Worm (Caenorhabditis elegans) whole organism, early embryonic: ENCODE measurements around the gene dpyd-1.

Experiments used
- B0310.2 ChIP-seq: sonication (generic microtip); optimal IDR thresholded peaks from 2 replicates; lab custom pipeline; 2016; ENCODE audit warnings: mild to moderate bottlenecking, missing genetic modification characterization, missing compliant biosample characterization
- F13C5.2 ChIP-seq: sonication (generic microtip); optimal IDR thresholded peaks from 2 replicates; lab custom pipeline; 2017; ENCODE audit warnings: mild to moderate bottlenecking, missing genetic modification characterization, inconsistent platforms, missing compliant biosample characterization
- aly-1 ChIP-seq: sonication (generic microtip); optimal IDR thresholded peaks from 2 replicates; lab custom pipeline; 2016; ENCODE audit warnings: missing genetic modification characterization, missing compliant biosample characterization
- ama-1 ChIP-seq: fragments of 150-350 bp; optimal IDR thresholded peaks from 2 replicates; lab custom pipeline; 2014
- ceh-13 ChIP-seq: fragments of 200-800 bp; sonication (Bioruptor generic); optimal IDR thresholded peaks from 2 replicates; lab custom pipeline; 2018; ENCODE audit warnings: mild to moderate bottlenecking, missing genetic modification characterization, missing compliant biosample characterization
- ceh-36 ChIP-seq: sonication (generic microtip); optimal IDR thresholded peaks from 2 replicates; lab custom pipeline; 2016; ENCODE audit warnings: missing genetic modification characterization, inconsistent platforms, missing compliant biosample characterization
- ets-7 ChIP-seq: sonication (generic microtip); optimal IDR thresholded peaks from 2 replicates; lab custom pipeline; 2016; ENCODE audit warnings: missing genotype, missing genetic modification characterization, missing compliant biosample characterization
- flt-1 ChIP-seq: fragments of 200-800 bp; sonication (Bioruptor generic); IDR thresholded peaks from 2 replicates; pipeline ENCODE4 v1.3.6; 2022; ENCODE audit warnings: missing genetic modification characterization, missing compliant biosample characterization
- hmbx-1 ChIP-seq: sonication (generic microtip); optimal IDR thresholded peaks from 2 replicates; lab custom pipeline; 2016; ENCODE audit warnings: mild to moderate bottlenecking, missing genetic modification characterization, missing compliant biosample characterization
- hmg-4 ChIP-seq: fragments of 200-800 bp; sonication (Bioruptor generic); optimal IDR thresholded peaks from 2 replicates; lab custom pipeline; 2018; ENCODE audit warnings: mild to moderate bottlenecking, missing genetic modification characterization, missing compliant biosample characterization
- hnd-1 ChIP-seq: sonication (generic microtip); optimal IDR thresholded peaks from 2 replicates; lab custom pipeline; 2016; ENCODE audit warnings: missing genetic modification characterization, missing compliant biosample characterization
- pes-1 ChIP-seq: fragments of 200-800 bp; sonication (Bioruptor generic); IDR thresholded peaks from 2 replicates; pipeline ENCODE4 v1.3.6; 2022; ENCODE audit warnings: missing genetic modification reagents, missing genetic modification characterization, missing compliant biosample characterization
- scrt-1 ChIP-seq: fragments of 200-800 bp; sonication (Bioruptor generic); IDR thresholded peaks from 2 replicates; pipeline ENCODE4 v1.3.6; 2022; ENCODE audit warnings: missing genetic modification characterization, missing compliant biosample characterization
- sea-1 ChIP-seq: fragments of 200-800 bp; sonication (Bioruptor generic); conservative IDR thresholded peaks from 2 replicates; pipeline ENCODE4 v1.3.6; 2022; ENCODE audit warnings: missing genetic modification characterization, missing compliant biosample characterization
- tbx-11 ChIP-seq: fragments of 200-800 bp; sonication (Bioruptor generic); IDR thresholded peaks from 2 replicates; pipeline ENCODE4 v1.3.6; 2022; ENCODE audit warnings: missing genetic modification characterization, missing compliant biosample characterization
- tbx-37 ChIP-seq: fragments of 200-800 bp; sonication (Bioruptor generic); conservative IDR thresholded peaks from 2 replicates; pipeline ENCODE4 v1.3.6; 2022; ENCODE audit warnings: missing genetic modification reagents, missing genetic modification characterization, missing compliant biosample characterization
- tra-4 ChIP-seq: sonication (generic microtip); optimal IDR thresholded peaks from 2 replicates; lab custom pipeline; 2017; ENCODE audit warnings: missing genetic modification characterization, missing compliant biosample characterization

dpyd-1 gene

DNA sequence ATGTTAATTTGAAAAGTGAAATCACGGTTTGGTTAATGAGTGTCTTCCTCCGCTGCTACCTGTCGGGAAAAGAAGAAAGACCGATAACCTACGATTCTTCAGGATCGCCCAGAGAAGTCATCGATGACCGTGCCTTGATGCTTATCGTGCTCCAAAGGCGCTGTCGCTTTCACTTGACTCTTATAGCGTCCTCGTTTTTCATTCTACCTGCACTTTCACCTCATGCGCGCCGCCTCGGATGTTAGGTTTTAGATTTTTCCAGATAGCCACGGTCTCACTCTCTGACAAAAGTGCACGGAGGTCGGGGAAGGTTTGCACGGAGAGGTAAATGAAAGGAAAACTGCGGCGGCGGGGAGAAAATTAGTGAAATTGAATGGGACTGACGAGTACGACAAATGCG is 21.2 kb downstream of the dpyd-1 start:
- no peak for TF ChIP-seq F13C5.2
- no peak for TF ChIP-seq ets-7
- no peak for TF ChIP-seq hnd-1 (tag; lab: Kevin White, UChicago)
- no peak for TF ChIP-seq flt-1 (GFP tag; lab: Robert Waterston, UW)
- no peak for TF ChIP-seq scrt-1
- no peak for TF ChIP-seq B0310.2 (tag; lab: Kevin White, UChicago)
- TF ChIP-seq tra-4 (tag; lab: Kevin White, UChicago) = no peak
- TF ChIP-seq ceh-13 (GFP tag; lab: Kevin White, UChicago) = no peak
- TF ChIP-seq tbx-37 (GFP tag; lab: Robert Waterston, UW) = no peak
- TF ChIP-seq ama-1 (lab: Kevin White, UChicago) = no peak
- no peak for TF ChIP-seq hmg-4
- no peak for TF ChIP-seq hmbx-1 (tag; lab: Kevin White, UChicago)
- TF ChIP-seq pes-1 (GFP tag; lab: Robert Waterston, UW) = no peak
- TF ChIP-seq ceh-36 (tag; lab: Kevin White, UChicago) = no peak
- no peak for TF ChIP-seq tbx-11

DNA sequence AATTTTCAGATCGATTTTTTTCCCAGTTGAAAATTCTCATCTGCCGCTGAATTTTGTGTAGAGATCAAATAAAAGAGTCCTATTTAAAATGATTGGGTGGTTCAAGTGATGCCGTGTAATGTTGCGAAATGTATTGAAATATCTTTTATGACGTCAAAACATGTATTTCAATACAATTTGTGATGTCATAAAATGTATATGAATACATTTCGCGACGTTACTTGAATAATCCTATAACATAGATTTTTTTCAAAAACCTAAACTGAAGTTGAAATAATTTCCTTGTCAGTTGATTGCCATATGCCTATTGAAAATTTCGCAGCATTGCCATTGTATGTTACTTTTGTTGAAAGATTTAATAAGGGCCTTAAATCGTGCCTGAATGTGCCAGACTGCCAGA is 21.9 kb downstream of the dpyd-1 start, which contains the start of gene F55D1.1:
Gene F55D1.1 (plus strand): TSS at position 301 of the 400 bp plus-strand sequence.
- TF ChIP-seq flt-1 (GFP tag; lab: Robert Waterston, UW) (no peak), scrt-1 (no peak), B0310.2 (tag; lab: Kevin White, UChicago) (no peak), hmbx-1 (tag; lab: Kevin White, UChicago) (no peak), tbx-37 (GFP tag; lab: Robert Waterston, UW) (no peak), tra-4 (tag; lab: Kevin White, UChicago) (no peak), ets-7 (no peak), ama-1 (lab: Kevin White, UChicago) (no peak)

DNA sequence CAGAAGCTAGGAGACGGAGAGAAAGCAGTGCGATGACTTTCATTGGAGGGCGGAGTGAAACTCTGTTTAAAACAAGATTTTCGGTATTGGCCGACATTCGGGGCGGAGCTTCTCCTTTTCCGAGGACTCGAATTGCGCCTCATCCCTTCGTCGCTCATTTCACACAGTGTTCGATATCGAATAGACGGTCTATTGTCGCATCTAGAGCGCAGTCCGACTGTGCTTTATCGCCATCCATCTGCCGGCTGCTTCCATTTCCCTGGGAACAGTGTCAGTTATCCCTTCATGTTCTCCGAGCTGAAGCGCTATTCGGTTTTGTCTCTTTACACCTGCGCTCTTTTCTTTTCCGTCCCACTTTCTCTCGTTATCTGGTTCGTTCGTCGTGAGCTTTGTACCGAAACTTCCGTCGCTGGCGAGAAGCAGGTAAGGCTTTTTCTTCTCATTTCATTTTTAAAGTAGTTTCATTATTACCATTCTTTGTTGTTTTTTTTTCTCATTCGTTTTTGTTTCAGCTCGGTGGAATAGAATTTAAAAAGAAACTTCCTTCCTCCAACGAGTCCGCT is 25.2 kb downstream of the dpyd-1 start, which contains the start of the genes bus-8A and bus-8B:
Gene bus-8A (plus strand): TSS at position 96 of the 563 bp plus-strand sequence.
Gene bus-8B (plus strand): TSS at position 513 of the 563 bp plus-strand sequence.
- no peak for TF ChIP-seq aly-1 (tag; lab: Kevin White, UChicago)
- TF ChIP-seq tbx-37 (GFP tag; lab: Robert Waterston, UW) = no peak
- TF ChIP-seq sea-1 (GFP tag; lab: Robert Waterston, UW) = no peak
- TF ChIP-seq ama-1 (lab: Kevin White, UChicago) = no peak
- no peak for TF ChIP-seq hmbx-1 (tag; lab: Kevin White, UChicago)
- TF ChIP-seq hmg-4 = no peak
- no peak for TF ChIP-seq ceh-36 (tag; lab: Kevin White, UChicago)
- no peak for TF ChIP-seq hnd-1 (tag; lab: Kevin White, UChicago)
- TF ChIP-seq F13C5.2 = no peak
- TF ChIP-seq tra-4 (tag; lab: Kevin White, UChicago) = no peak
- no peak for TF ChIP-seq tbx-11

DNA sequence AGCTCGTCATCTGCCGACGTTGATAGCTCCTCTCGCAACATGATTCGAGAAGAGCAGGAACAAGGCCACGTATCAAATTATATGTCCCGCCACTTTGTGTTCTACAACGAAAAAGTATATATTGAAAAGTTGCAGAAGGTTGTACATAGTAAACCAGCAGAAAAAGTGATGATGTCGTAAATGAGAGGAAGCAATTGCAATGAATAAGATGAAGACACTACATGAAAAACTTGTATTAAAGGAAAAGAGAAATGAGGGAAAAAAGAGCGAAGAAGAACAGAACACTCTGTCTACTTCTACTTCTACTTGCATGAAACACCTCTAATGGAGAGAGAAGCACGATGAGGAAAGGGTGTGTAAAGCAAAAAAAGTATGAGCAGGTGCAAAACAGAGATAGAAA is 37.5 kb downstream of the dpyd-1 start, which contains the start of gene T23F2.2:
Gene T23F2.2 (minus strand): TSS at position 101 of the 400 bp plus-strand sequence.
- no peak for TF ChIP-seq sea-1 (GFP tag; lab: Robert Waterston, UW)
- TF ChIP-seq hmbx-1 (tag; lab: Kevin White, UChicago) = no peak
- no peak for TF ChIP-seq ceh-13 (GFP tag; lab: Kevin White, UChicago)
- TF ChIP-seq ets-7 = no peak
- TF ChIP-seq tbx-37 (GFP tag; lab: Robert Waterston, UW) = no peak
- TF ChIP-seq ceh-36 (tag; lab: Kevin White, UChicago) = no peak
- no peak for TF ChIP-seq pes-1 (GFP tag; lab: Robert Waterston, UW)

DNA sequence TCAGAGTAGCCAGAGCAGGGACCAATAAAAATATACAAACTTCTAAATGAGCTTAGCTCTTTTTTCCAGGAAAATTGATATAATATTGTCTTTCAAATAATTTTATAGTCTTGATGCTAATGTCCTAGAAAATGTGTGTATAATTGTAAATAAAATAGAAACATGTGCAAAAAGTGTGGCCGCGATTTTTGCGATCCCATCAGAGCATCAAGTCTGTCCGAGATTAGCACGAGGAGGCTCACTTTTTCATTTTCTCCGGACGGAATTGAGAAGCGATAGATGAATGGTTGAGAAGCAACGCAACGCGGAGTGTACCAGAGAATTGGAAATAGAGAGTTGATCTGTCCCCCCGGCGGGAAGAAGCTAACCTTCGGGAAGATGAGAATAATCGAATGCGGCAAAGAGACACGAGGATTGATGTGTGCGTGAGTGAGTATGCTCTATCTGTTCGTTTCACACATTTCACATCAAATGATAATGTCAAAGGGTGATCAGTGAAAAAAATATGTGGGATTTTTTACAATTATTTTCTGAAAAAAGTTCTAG is 38.8 kb downstream of the dpyd-1 start:
- TF ChIP-seq flt-1 (GFP tag; lab: Robert Waterston, UW) = no peak
- no peak for TF ChIP-seq tra-4 (tag; lab: Kevin White, UChicago)
- no peak for TF ChIP-seq ceh-36 (tag; lab: Kevin White, UChicago)
- no peak for TF ChIP-seq aly-1 (tag; lab: Kevin White, UChicago)
- no peak for TF ChIP-seq F13C5.2
- no peak for TF ChIP-seq pes-1 (GFP tag; lab: Robert Waterston, UW)
- no peak for TF ChIP-seq tbx-11
- no peak for TF ChIP-seq sea-1 (GFP tag; lab: Robert Waterston, UW)
- no peak for TF ChIP-seq hmg-4
- no peak for TF ChIP-seq hnd-1 (tag; lab: Kevin White, UChicago)
- no peak for TF ChIP-seq scrt-1
- TF ChIP-seq hmbx-1 (tag; lab: Kevin White, UChicago) = no peak
- TF ChIP-seq tbx-37 (GFP tag; lab: Robert Waterston, UW) = no peak
- no peak for TF ChIP-seq B0310.2 (tag; lab: Kevin White, UChicago)
- no peak for TF ChIP-seq ceh-13 (GFP tag; lab: Kevin White, UChicago)
- TF ChIP-seq ets-7 = no peak
- no peak for TF ChIP-seq ama-1 (lab: Kevin White, UChicago)

DNA sequence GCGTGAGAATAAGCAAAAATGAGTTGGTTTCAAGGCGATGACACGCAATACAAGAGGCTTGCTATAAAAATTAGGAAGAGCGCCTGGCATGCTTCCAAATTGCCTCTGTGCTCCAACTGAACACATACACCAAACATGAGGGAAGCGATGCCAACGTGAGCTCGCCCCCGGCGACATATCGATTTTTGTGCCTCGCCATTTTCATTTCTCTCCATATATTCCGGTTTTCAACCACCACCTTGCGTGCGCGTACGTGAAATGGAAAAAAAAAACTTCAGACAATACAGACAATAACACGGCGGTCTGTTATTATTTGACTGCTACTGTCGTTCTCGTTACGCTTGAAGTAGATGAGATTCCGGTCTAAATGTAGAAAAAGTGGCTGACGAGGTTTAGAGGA is 40.3 kb downstream of the dpyd-1 start:
- TF ChIP-seq tbx-37 (GFP tag; lab: Robert Waterston, UW) = no peak
- TF ChIP-seq scrt-1 = no peak
- TF ChIP-seq ama-1 (lab: Kevin White, UChicago) = no peak
- no peak for TF ChIP-seq ceh-36 (tag; lab: Kevin White, UChicago)
- no peak for TF ChIP-seq aly-1 (tag; lab: Kevin White, UChicago)
- no peak for TF ChIP-seq ets-7

DNA sequence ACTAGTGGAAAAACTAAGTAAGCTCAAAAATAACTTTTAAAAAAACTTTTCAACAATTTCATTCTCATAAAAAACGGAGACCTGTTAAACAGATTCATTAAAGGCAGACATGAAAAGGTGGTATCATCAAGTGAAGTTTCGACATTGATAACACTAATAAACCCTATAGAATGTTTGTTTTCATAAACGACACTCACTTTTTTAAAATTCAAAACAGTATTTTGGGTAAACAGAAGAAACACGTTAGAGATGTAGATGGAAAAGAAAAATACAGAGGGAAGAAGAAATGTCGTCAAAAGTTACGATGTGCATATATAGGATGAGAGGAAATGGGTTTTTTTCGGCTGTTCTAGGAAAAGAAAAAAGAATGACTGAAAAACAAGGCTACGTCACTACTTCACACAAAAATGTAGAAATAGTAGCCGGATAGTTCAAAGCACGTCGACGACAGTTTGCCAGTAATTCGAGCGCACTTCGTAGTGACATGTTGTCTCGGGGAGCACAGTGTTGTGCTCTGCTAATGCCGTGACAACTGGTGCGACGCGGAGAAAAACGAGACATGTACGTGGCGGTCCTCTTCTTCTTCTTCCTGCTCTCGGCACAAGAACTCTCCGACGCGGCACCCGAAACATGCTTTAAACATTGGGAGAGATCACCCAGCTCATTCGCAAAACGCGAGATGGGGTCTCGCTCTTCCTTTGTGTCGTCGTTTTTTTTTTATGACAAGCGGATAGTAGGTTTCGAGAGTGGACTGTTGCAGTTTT is 41.6 kb downstream of the dpyd-1 start:
- TF ChIP-seq hmg-4 = peak; percentile 15
- no peak for TF ChIP-seq aly-1 (tag; lab: Kevin White, UChicago)
